Fruit fly (Drosophila melanogaster) whole organism, pupa: Measurements from ENCODE around the gene His3.3B.

Experiments used
- CG12605 ChIP-seq: fragments of 200-800 bp; sonication (Bioruptor generic); IDR thresholded peaks from 2 replicates; pipeline ENCODE4 v1.3.6; 2022; ENCODE audit warnings: missing biosample characterization, missing genetic modification characterization
- CG13204 ChIP-seq: fragments of 200-800 bp; sonication (Bioruptor generic); optimal IDR thresholded peaks from 2 replicates; lab custom pipeline; 2018; ENCODE audit warnings: missing biosample characterization, mild to moderate bottlenecking, missing genetic modification characterization, moderate library complexity
- CG14655 ChIP-seq: fragments of 200-800 bp; sonication (Bioruptor generic); optimal IDR thresholded peaks from 3 replicates; lab custom pipeline; 2017; ENCODE audit warnings: mild to moderate bottlenecking, missing biosample characterization, missing genetic modification reagents, missing genetic modification characterization
- CG15710 ChIP-seq: fragments of 200-800 bp; sonication (Bioruptor generic); optimal IDR thresholded peaks from 2 replicates; lab custom pipeline; 2018; ENCODE audit warnings: missing biosample characterization, mild to moderate bottlenecking, missing genetic modification characterization, moderate library complexity
- CG17806 ChIP-seq: fragments of 200-800 bp; sonication (Bioruptor generic); optimal IDR thresholded peaks from 2 replicates; lab custom pipeline; 2018; ENCODE audit warnings: missing biosample characterization, mild to moderate bottlenecking, missing genetic modification characterization, moderate library complexity
- CG32121 ChIP-seq: fragments of 200-800 bp; sonication (Bioruptor generic); IDR thresholded peaks from 2 replicates; pipeline ENCODE4 v1.3.6; 2022; ENCODE audit warnings: missing biosample characterization, missing genetic modification characterization
- CG34367 ChIP-seq: fragments of 200-800 bp; sonication (Bioruptor generic); optimal IDR thresholded peaks from 2 replicates; lab custom pipeline; 2018; ENCODE audit warnings: missing biosample characterization, mild to moderate bottlenecking, missing genetic modification characterization
- CG8301 ChIP-seq: fragments of 200-800 bp; sonication (Bioruptor generic); optimal IDR thresholded peaks from 2 replicates; lab custom pipeline; 2018; ENCODE audit warnings: missing biosample characterization, mild to moderate bottlenecking, missing genetic modification characterization
- Pif1B ChIP-seq: fragments of 200-800 bp; sonication (Bioruptor generic); optimal IDR thresholded peaks from 3 replicates; lab custom pipeline; 2016; ENCODE audit warnings: missing biosample characterization, missing genetic modification characterization
- fd96Ca ChIP-seq: fragments of 200-800 bp; sonication (Bioruptor generic); IDR thresholded peaks from 3 replicates; pipeline ENCODE4 v1.3.6; 2022; ENCODE audit warnings: missing biosample characterization, missing genetic modification characterization
- rn ChIP-seq: fragments of 200-800 bp; sonication (Bioruptor generic); IDR thresholded peaks from 2 replicates; pipeline ENCODE4 v1.3.6; 2022; ENCODE audit warnings: missing biosample characterization, missing genetic modification characterization

DNA sequence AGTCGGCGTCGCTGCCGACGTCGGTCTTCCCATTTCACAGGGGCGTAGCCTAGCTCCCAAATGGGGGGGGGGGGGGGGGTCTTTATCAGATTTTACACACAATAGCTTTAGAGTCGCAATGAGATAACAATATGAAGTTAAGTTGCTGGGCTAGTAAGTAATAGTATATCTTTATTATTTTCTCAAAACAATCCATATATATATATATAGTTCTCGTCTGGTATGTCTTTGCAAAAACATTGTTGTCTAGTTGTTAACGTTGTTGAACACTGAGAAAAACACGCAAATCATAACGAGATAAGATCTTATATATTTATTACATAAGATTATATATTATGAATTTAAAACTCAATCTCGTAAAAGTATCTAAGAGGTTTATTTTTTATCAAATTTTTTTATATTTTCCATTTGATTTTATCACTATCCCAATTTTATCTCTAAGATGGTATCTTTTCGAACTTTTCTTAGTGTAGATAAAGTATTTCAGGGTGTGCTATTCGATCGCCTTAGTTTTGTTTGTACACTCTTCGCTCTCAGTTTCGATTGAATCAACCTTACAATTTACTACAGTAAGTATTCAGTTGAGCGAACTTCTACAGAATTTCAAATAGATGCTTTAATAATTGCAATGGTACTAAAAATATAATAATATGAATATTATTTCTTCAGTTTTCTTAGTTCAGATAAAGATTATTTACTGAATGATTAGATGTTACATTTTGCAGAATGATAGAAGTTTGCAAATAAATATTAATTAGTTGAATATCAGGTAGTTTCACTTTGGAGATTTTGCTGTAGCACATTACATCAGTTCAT is 45.6 kb upstream of the His3.3B start:
- TF ChIP-seq CG32121 (GFP tag; lab: Robert Waterston, UW) (peak; percentile 82), CG17806 (tag; lab: Kevin White, UChicago) (peak; percentile 49), CG12605 (peak; percentile 77), rn (GFP tag; lab: Robert Waterston, UW) (peak; percentile 55; the same call in 1 of the 2 replicates), Pif1B (peak; percentile 4), CG34367 (tag; lab: Kevin White, UChicago) (peak; percentile 33), CG15710 (tag; lab: Kevin White, UChicago) (peak; percentile 58), CG14655 (peak; percentile 67), CG13204 (GFP tag; lab: Kevin White, UChicago) (no peak), CG8301 (tag; lab: Kevin White, UChicago) (peak; percentile 6), fd96Ca (peak; percentile 91)
